Fruit fly (Drosophila melanogaster) whole organism, wandering third instar larva: ENCODE data around the gene CG7182.

Source experiments
- Abd-B ChIP-seq: fragments of >200 bp; optimal IDR thresholded peaks from 2 replicates; lab custom pipeline; 2017; ENCODE audit warnings: missing biosample characterization, missing genetic modification characterization
- CG9705 ChIP-seq: fragments of 200-800 bp; sonication (Bioruptor generic); optimal IDR thresholded peaks from 2 replicates; lab custom pipeline; 2018; ENCODE audit warnings: missing biosample characterization, mild to moderate bottlenecking, missing genetic modification characterization
- Hnf4 ChIP-seq: fragments of 200-800 bp; sonication (Bioruptor generic); optimal IDR thresholded peaks from 2 replicates; lab custom pipeline; 2016; ENCODE audit warnings: missing biosample characterization, mild to moderate bottlenecking, missing genetic modification characterization
- Myc ChIP-seq: fragments of >200 bp; optimal IDR thresholded peaks from 2 replicates; lab custom pipeline; 2017
- br ChIP-seq: fragments of 200-800 bp; sonication (Bioruptor generic); optimal IDR thresholded peaks from 2 replicates; lab custom pipeline; 2016; ENCODE audit warnings: missing biosample characterization, missing genetic modification characterization
- dl ChIP-seq, 2 experiments: fragments of 175-275, 200-275 bp in 1 of 2; fragments of 200-275 bp in 1 of 2; sonication (Bioruptor generic); optimal IDR thresholded peaks; lab custom pipeline; 2018; ENCODE audit warnings: mild to moderate bottlenecking in 2 of 2, missing biosample characterization in 2 of 2, missing genetic modification characterization in 2 of 2, moderate library complexity in 2 of 2; ENCODE audit not compliant: partially characterized antibody in 2 of 2, insufficient read depth in 1 of 2
- fru ChIP-seq: fragments of 200-800 bp; sonication (Bioruptor generic); optimal IDR thresholded peaks from 3 replicates; lab custom pipeline; 2016; ENCODE audit warnings: missing biosample characterization, mild to moderate bottlenecking, missing genetic modification characterization
- h ChIP-seq: fragments of 200-800 bp; sonication (Bioruptor generic); optimal IDR thresholded peaks from 3 replicates; lab custom pipeline; 2016; ENCODE audit warnings: missing biosample characterization, mild to moderate bottlenecking, missing genetic modification characterization
- pan ChIP-seq: fragments of >200 bp; optimal IDR thresholded peaks from 2 replicates; lab custom pipeline; 2017
- rgr ChIP-seq: fragments of 200-800 bp; sonication (Bioruptor generic); optimal IDR thresholded peaks from 3 replicates; lab custom pipeline; 2016; ENCODE audit warnings: missing biosample characterization, mild to moderate bottlenecking, missing genetic modification characterization
- sage ChIP-seq: fragments of 200-800 bp; sonication (Bioruptor generic); optimal IDR thresholded peaks from 2 replicates; lab custom pipeline; 2016; ENCODE audit warnings: missing biosample characterization, mild to moderate bottlenecking, missing genetic modification characterization
- tai ChIP-seq: sonication (Bioruptor generic); optimal IDR thresholded peaks from 2 replicates; lab custom pipeline; 2016; ENCODE audit warnings: missing biosample characterization, missing genetic modification characterization
- usp ChIP-seq: fragments of >200 bp; optimal IDR thresholded peaks from 2 replicates; lab custom pipeline; 2017; ENCODE audit warnings: missing biosample characterization, missing genetic modification characterization

- peak; percentile 21 for TF ChIP-seq Myc (lab: Kevin White, UChicago)
- peak; percentile 75 for TF ChIP-seq h (GFP tag; lab: Kevin White, UChicago)
- no peak for TF ChIP-seq Abd-B (GFP tag; lab: Kevin White, UChicago)
- TF ChIP-seq tai (GFP tag; lab: Kevin White, UChicago) = no peak
- no peak for TF ChIP-seq dl (GFP tag; optimal IDR thresholded peaks at IDR 0.05; lab: Kevin White, UChicago; ENCODE audit: insufficient read depth in 1 of 2, partially characterized antibody in 2 of 2)
- no peak for TF ChIP-seq usp (GFP tag; lab: Kevin White, UChicago)
- peak; percentile 55 for TF ChIP-seq CG9705 (GFP tag; lab: Kevin White, UChicago)
- no peak for TF ChIP-seq pan (lab: Kevin White, UChicago)
- peak; percentile 71 for TF ChIP-seq br (GFP tag; lab: Kevin White, UChicago)
- TF ChIP-seq Hnf4 (GFP tag; lab: Kevin White, UChicago) = peak; percentile 67
- TF ChIP-seq fru (GFP tag; lab: Kevin White, UChicago) = peak; percentile 83
- peak; percentile 72 for TF ChIP-seq rgr (GFP tag; lab: Kevin White, UChicago)
- TF ChIP-seq sage (GFP tag; lab: Kevin White, UChicago) = peak; percentile 34
Observed at dm6 chr3L:8340264-8341095, 5.7 kb downstream of the CG7182 start, which contains the start of the genes Prim1 and CG7083.
